Worm (Caenorhabditis elegans): Measurements from ENCODE around the gene srx-125.

DNA sequence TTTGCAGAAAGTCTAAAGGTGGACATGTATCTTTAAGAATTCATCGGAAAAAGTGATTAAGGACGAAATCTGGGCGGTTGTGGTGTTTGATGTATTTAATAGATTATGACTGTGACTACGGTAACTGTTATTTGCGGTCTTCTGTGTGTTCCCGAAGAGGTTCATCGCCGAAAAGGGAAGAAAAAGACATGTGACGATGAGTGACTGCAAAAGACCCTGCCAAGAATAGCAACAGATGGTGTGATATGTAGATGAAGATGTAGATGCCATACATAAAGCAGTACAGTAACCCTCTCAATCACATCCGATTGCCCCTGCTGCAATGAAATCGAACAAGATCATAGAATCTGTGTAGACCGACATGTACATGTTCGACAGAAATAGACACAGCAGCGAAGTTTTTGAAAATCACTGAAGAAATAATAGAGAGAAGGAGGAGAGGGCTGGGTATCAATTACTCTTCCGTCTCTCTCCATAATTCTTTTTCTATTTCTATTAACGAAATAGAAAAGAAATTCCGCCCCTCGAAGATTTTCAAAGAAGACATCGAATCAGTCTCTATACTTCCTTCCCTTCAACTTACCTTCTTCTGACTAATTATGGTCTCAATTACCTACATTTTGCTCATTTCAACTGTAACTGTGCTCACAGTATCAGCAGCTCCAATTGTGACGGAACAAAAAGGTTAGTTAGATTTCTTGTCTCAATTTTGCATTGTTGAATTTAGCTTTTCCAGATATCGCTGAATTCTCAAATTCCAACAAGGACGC lies 8.1 kb upstream of the srx-125 start, which contains the start of gene F32H5.3:
- TF ChIP-seq flt-1 (GFP tag; IDR thresholded peaks at IDR 0.05): no peak
- TF ChIP-seq ztf-23 (GFP tag; IDR thresholded peaks at IDR 0.05): no peak
- no peak for TF ChIP-seq tab-1 (GFP tag; IDR thresholded peaks at IDR 0.05)
- no peak for TF ChIP-seq ref-1 (GFP tag; conservative IDR thresholded peaks at IDR 0.05)
- TF ChIP-seq med-1 (GFP tag; optimal IDR thresholded peaks at IDR 0.05; ENCODE audit: insufficient read depth): no peak

Measured in whole organism, midembryonic.